Fruit fly (Drosophila melanogaster): ENCODE results near the gene CG9953.

dm6 chr3L:7001855-7002254 lies 32.4 kb downstream of the CG9953 start:
- TF ChIP-seq CG32121 (GFP tag; IDR thresholded peaks at IDR 0.05) (peak; percentile 70), CG8301 (tag; optimal IDR thresholded peaks at IDR 0.05) (no peak), gl (tag; optimal IDR thresholded peaks at IDR 0.05) (no peak), CG13204 (GFP tag; optimal IDR thresholded peaks at IDR 0.05) (no peak), D1 (tag; optimal IDR thresholded peaks at IDR 0.05) (no peak), CG8159 (tag; optimal IDR thresholded peaks at IDR 0.05) (peak; percentile 20), CG9948 (tag; optimal IDR thresholded peaks at IDR 0.05) (no peak), CG10348 (GFP tag; IDR thresholded peaks at IDR 0.05) (no peak), fd96Ca (GFP tag; IDR thresholded peaks at IDR 0.05) (no peak), CG15710 (tag; optimal IDR thresholded peaks at IDR 0.05) (no peak)

Data from whole organism, pupa.